Fruit fly (Drosophila melanogaster) whole organism, adult: ENCODE measurements around the gene salt.

ENCODE experiments used
- CG11617 ChIP-seq: fragments of 200-800 bp; sonication (Bioruptor generic); optimal IDR thresholded peaks from 2 replicates; lab custom pipeline; 2017; ENCODE audit warnings: mild to moderate bottlenecking, missing biosample characterization, missing genetic modification reagents, missing genetic modification characterization
- CG12768 ChIP-seq: fragments of 200-800 bp; sonication (Bioruptor generic); optimal IDR thresholded peaks from 2 replicates; lab custom pipeline; 2017; ENCODE audit warnings: missing biosample characterization, missing genetic modification characterization, mild to moderate bottlenecking, moderate library complexity, missing genetic modification reagents
- CG14711 ChIP-seq: fragments of 200-800 bp; sonication (Bioruptor generic); optimal IDR thresholded peaks from 2 replicates; lab custom pipeline; 2018; ENCODE audit warnings: missing biosample characterization, mild to moderate bottlenecking, missing genetic modification characterization, moderate library complexity
- CG1620 ChIP-seq: fragments of 200-800 bp; sonication (Bioruptor generic); optimal IDR thresholded peaks from 2 replicates; lab custom pipeline; 2016; ENCODE audit warnings: missing biosample characterization, missing genetic modification characterization
- CG33017 ChIP-seq: fragments of 200-800 bp; sonication (Bioruptor generic); optimal IDR thresholded peaks from 2 replicates; lab custom pipeline; 2018; ENCODE audit warnings: missing biosample characterization, mild to moderate bottlenecking, missing genetic modification characterization, moderate library complexity
- CG5204 ChIP-seq: fragments of 200-800 bp; sonication (Bioruptor generic); optimal IDR thresholded peaks from 2 replicates; lab custom pipeline; 2016; ENCODE audit warnings: missing biosample characterization, missing genetic modification characterization
- CG7045 ChIP-seq: fragments of 200-800 bp; sonication (Bioruptor generic); optimal IDR thresholded peaks from 2 replicates; lab custom pipeline; 2017; ENCODE audit warnings: missing biosample characterization, mild to moderate bottlenecking, missing genetic modification characterization
- CG7101 ChIP-seq: fragments of 200-800 bp; sonication (Bioruptor generic); optimal IDR thresholded peaks from 2 replicates; lab custom pipeline; 2018; ENCODE audit warnings: missing biosample characterization, mild to moderate bottlenecking, missing genetic modification characterization, moderate library complexity
- Clk ChIP-seq: fragments of 200-800 bp; sonication (Bioruptor generic); optimal IDR thresholded peaks from 2 replicates; lab custom pipeline; 2017; ENCODE audit warnings: missing biosample characterization, missing genetic modification characterization
- Crg-1 ChIP-seq: fragments of 200-800 bp; sonication (Bioruptor generic); optimal IDR thresholded peaks from 2 replicates; lab custom pipeline; 2016; ENCODE audit warnings: missing biosample characterization, missing genetic modification characterization
- Hr96 ChIP-seq: fragments of 200-800 bp; sonication (Bioruptor generic); optimal IDR thresholded peaks from 2 replicates; lab custom pipeline; 2016; ENCODE audit warnings: missing biosample characterization, missing genetic modification characterization
- Mnt ChIP-seq: fragments of 200-800 bp; sonication (Bioruptor generic); optimal IDR thresholded peaks from 2 replicates; lab custom pipeline; 2016; ENCODE audit warnings: missing biosample characterization, mild to moderate bottlenecking, missing genetic modification characterization
- bab1 ChIP-seq: fragments of 200-800 bp; sonication (Bioruptor generic); optimal IDR thresholded peaks from 3 replicates; lab custom pipeline; 2019; ENCODE audit warnings: missing biosample characterization, mild to moderate bottlenecking, missing genetic modification characterization, moderate library complexity
- cic ChIP-seq: fragments of 200-800 bp; sonication (Bioruptor generic); optimal IDR thresholded peaks from 2 replicates; lab custom pipeline; 2017; ENCODE audit warnings: missing biosample characterization, mild to moderate bottlenecking, missing genetic modification characterization, moderate library complexity
- cnc ChIP-seq, 2 experiments: fragments of >200 bp; optimal IDR thresholded peaks; 2 replicates each; lab custom pipeline; 2017
- kay ChIP-seq: fragments of 200-800 bp; sonication (Bioruptor generic); peaks from one replicate; lab custom pipeline; 2016; ENCODE audit warnings: missing biosample characterization, missing genetic modification characterization, borderline replicate concordance
- ovo ChIP-seq: fragments of 200-800 bp; sonication (Bioruptor generic); optimal IDR thresholded peaks from 2 replicates; lab custom pipeline; 2016; ENCODE audit warnings: missing biosample characterization, missing genetic modification characterization
- pad ChIP-seq: fragments of 200-800 bp; sonication (Bioruptor generic); optimal IDR thresholded peaks from 3 replicates; lab custom pipeline; 2017; ENCODE audit warnings: missing biosample characterization, missing genetic modification characterization, mild to moderate bottlenecking, moderate library complexity, missing genetic modification reagents
- tj ChIP-seq: fragments of 200-800 bp; sonication (Bioruptor generic); optimal IDR thresholded peaks from 3 replicates; lab custom pipeline; 2017; ENCODE audit warnings: missing biosample characterization, mild to moderate bottlenecking, missing genetic modification characterization, moderate library complexity
- toe ChIP-seq: fragments of 200-800 bp; sonication (Bioruptor generic); optimal IDR thresholded peaks from 2 replicates; lab custom pipeline; 2016; ENCODE audit warnings: missing biosample characterization, missing genetic modification characterization

The salt gene

DNA sequence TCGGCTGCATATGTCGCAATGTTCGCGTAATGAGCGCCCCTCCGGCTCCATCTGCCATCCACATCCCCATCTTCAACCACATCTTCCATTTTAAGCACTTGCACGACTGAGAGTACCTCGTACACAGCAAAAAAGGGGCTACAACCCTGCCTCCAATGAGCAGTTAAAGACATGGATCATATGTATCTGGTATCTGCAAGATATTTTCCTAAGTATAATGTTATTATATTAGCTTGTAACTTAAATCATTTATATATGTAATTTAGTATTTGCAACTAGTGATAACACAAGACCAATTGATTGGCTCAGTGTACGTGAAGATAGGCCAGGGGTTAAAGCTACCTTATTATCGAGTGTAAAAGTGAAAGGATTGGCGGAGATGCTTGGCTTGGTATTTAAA is 8.2 kb upstream of the salt start:
- TF ChIP-seq ovo (GFP tag; lab: Kevin White, UChicago) (no peak), cnc (optimal IDR thresholded peaks at IDR 0.05; lab: Kevin White, UChicago) (no peak), CG33017 (tag; lab: Kevin White, UChicago) (no peak), CG7045 (no peak), toe (no peak), Crg-1 (GFP tag; lab: Kevin White, UChicago) (no peak), Hr96 (no peak), CG1620 (GFP tag; lab: Kevin White, UChicago) (no peak)

DNA sequence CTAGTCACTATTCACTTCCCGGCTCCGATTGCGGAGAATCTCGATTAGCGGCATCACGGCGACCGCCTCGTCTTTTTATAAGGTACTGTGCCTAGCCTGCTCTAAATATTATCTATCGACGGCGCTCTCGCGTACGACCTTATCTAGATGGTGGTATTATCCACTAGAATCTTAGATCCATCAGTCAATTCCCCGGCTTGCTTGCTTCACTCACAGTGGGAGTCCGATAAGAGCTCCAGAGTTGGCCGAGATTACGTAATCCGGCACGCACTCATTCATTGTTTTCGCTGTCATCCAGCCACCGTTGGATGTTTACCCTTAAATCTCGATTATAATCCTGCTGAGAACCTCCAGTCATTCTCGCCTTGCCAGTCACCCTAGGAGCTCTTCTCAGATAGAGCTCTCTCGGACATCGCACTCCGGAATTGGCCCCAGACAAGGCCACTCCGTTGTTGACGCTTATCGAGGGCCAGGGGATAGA is 7.1 kb upstream of the salt start, which contains the start of gene Smvt:
Gene Smvt (minus strand): TSS at position 51 of the 481 bp plus-strand sequence.
- TF ChIP-seq cnc (optimal IDR thresholded peaks at IDR 0.05; lab: Kevin White, UChicago) (peak in 1 of 2 experiments; percentile 13), ovo (GFP tag; lab: Kevin White, UChicago) (no peak), cic (GFP tag; lab: Kevin White, UChicago) (peak; percentile 83)

DNA sequence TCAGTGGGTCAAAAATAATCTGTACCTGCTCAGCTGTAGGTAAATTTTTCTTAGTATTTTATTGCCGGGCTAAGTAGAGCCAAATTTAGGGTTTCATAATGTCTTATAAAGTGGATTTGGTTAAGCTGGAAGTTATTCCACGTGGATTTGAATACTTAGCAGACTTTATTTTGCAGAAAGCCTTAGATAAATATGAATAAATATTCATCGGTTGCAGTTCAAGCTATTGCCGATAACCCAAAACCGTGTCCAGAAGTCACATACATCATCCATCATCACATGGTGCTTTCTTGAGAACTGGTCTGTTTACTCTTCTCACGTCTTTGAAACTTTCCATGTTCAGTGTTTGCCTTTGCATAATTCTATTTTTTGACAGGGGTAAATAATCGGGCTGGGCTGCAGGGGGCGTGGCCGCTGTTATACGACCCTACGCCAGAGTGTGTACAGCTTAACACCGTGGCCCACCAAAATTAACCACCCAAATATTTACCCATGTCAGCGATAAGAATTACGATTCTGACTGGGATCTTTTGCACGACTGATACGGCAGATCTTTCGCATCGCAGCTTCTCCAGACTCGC is 4.2 kb upstream of the salt start, which contains the start of gene CG2187:
Gene CG2187 (minus strand): TSS at position 51 of the 581 bp plus-strand sequence.
- TF ChIP-seq kay (GFP tag; lab: Kevin White, UChicago) (peak; percentile 17), CG14711 (tag; lab: Kevin White, UChicago) (no peak)

DNA sequence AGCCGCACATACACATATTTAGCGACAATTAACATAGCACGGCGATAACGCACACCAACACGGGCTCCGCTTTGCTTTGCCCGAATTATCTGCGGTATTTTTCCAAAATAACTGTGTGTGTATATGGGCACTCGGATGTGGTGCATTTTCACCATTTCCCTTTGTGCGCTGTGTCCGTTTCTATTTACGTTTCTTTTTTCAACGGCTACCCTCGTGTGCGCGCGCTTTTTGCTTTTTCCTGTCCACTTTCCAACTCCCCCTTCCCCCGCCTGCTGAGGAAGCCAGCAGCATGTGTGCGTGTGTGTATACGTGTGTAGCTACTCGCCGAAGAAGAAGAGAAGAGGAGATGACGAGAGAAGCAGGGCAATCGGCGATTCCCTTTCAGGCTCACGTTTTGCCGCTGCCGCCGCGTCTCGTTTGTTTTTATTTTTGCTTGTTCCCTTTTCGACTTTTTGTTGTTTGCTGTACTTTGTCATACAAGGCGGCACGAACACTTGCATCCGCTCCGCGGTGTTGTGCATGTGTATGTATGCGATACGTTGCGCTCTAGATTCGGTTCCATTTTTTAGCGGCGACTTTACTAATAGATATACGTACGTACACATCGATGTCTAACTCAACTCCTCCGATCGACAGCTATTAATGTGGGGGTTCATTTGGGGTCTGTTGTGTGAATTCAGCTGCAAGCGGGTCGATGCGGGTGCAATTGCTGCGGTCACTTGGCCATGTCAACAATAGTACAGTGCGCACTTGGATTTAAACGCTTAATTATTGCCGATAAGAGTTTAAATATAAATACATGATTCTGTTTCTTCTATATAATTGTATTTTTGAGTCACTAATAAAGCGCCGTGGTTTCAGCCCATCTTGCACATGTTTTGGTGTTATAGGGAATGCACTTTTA is 6.2 kb downstream of the salt start:
- TF ChIP-seq CG7045 (no peak), Hr96 (peak; percentile 49), CG11617 (GFP tag; lab: Kevin White, UChicago) (peak; percentile 69), Crg-1 (GFP tag; lab: Kevin White, UChicago) (no peak), bab1 (GFP tag; lab: Kevin White, UChicago) (peak; percentile 16), CG1620 (GFP tag; lab: Kevin White, UChicago) (no peak), CG14711 (tag; lab: Kevin White, UChicago) (no peak), Mnt (GFP tag; lab: Kevin White, UChicago) (peak; percentile 99), pad (GFP tag; lab: Kevin White, UChicago) (peak; percentile 60), kay (GFP tag; lab: Kevin White, UChicago) (no peak), CG5204 (GFP tag; lab: Kevin White, UChicago) (no peak), toe (no peak), cnc (optimal IDR thresholded peaks at IDR 0.05; lab: Kevin White, UChicago) (no peak), CG12768 (GFP tag; lab: Kevin White, UChicago) (peak; percentile 28), tj (GFP tag; lab: Kevin White, UChicago) (peak; percentile 40), CG7101 (tag; lab: Kevin White, UChicago) (peak; percentile 5), ovo (GFP tag; lab: Kevin White, UChicago) (peak; percentile 28), CG33017 (tag; lab: Kevin White, UChicago) (no peak), Clk (GFP tag; lab: Kevin White, UChicago) (no peak), cic (GFP tag; lab: Kevin White, UChicago) (peak; percentile 93)

DNA sequence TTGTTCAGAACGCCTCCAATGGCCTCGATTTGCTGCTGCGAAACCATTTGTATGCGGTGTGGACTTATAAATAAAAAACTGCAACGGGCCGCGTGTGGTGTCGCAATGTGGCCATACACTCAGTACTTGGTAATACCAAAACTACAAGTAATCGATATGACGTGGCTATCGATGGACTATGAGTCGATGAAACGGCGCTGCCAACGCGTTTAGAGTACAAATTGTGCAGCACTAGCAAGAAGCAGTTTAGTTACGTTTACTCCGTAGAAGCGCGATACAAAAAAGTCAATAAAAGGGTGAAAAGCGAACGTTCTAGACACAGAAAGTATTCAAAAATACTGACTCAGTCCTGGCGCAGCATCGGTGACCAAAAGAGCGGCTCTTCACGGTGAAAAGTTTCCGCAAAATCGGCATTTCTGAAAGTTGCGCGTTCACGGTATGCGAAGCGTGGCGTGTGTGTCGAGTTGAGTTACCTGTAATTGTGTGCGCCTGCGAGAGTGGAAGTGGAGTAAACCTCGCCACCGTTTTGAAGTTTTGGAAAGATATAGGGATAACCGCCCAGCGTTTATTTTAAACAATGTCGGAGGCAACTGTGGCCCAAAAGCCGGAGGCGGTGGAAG is 7.0 kb downstream of the salt start, which contains the start of the genes nero and CG1910:
Gene nero (minus strand): TSS at position 130 of the 620 bp plus-strand sequence.
Gene CG1910 (plus strand): TSS at position 215 of the 620 bp plus-strand sequence.
- TF ChIP-seq Mnt (GFP tag; lab: Kevin White, UChicago) (peak; percentile 96), tj (GFP tag; lab: Kevin White, UChicago) (peak; percentile 85), Crg-1 (GFP tag; lab: Kevin White, UChicago) (peak; percentile 18), bab1 (GFP tag; lab: Kevin White, UChicago) (peak; percentile 42), cnc (optimal IDR thresholded peaks at IDR 0.05; lab: Kevin White, UChicago) (no peak), CG11617 (GFP tag; lab: Kevin White, UChicago) (no peak), Hr96 (no peak), CG33017 (tag; lab: Kevin White, UChicago) (no peak), CG1620 (GFP tag; lab: Kevin White, UChicago) (peak; percentile 18), toe (peak; percentile 0), CG7101 (tag; lab: Kevin White, UChicago) (peak; percentile 54)

DNA sequence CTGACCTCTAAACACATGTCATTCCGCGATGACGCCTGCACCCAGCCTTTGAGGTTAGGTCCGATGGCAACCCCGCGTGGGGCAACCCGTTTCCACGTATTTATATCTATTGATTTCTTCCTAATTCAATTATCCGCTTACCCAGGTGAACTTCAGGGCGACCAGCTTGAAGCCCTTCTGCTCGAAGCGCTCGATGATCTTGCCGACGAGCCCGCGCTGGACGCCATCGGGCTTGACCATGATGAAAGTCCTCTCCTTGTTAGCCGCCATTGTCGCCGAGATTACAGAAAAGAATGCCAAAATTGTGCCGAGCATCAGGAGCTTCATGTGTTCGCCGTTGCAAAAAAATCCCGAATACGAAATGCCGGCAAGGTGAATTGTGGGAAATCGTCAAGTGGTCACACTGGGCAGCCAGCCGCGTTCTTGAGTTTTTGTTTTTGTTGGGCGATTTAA is 8.8 kb downstream of the salt start, which contains the start of gene awd:
Gene awd (minus strand): TSS at position 449 of the 453 bp plus-strand sequence.
- TF ChIP-seq ovo (GFP tag; lab: Kevin White, UChicago) (peak; percentile 23), CG1620 (GFP tag; lab: Kevin White, UChicago) (no peak), pad (GFP tag; lab: Kevin White, UChicago) (peak; percentile 5), CG7101 (tag; lab: Kevin White, UChicago) (peak; percentile 56), Crg-1 (GFP tag; lab: Kevin White, UChicago) (peak; percentile 65), Clk (GFP tag; lab: Kevin White, UChicago) (peak; percentile 30), CG14711 (tag; lab: Kevin White, UChicago) (peak; percentile 58), cic (GFP tag; lab: Kevin White, UChicago) (peak; percentile 54), CG5204 (GFP tag; lab: Kevin White, UChicago) (no peak), toe (no peak), cnc (optimal IDR thresholded peaks at IDR 0.05; lab: Kevin White, UChicago) (no peak), CG11617 (GFP tag; lab: Kevin White, UChicago) (peak; percentile 43), kay (GFP tag; lab: Kevin White, UChicago) (no peak), Mnt (GFP tag; lab: Kevin White, UChicago) (peak; percentile 95), Hr96 (peak; percentile 61), CG12768 (GFP tag; lab: Kevin White, UChicago) (peak; percentile 27), tj (GFP tag; lab: Kevin White, UChicago) (peak; percentile 45), bab1 (GFP tag; lab: Kevin White, UChicago) (peak; percentile 54), CG33017 (tag; lab: Kevin White, UChicago) (peak; percentile 47), CG7045 (no peak)
